Fruit fly (Drosophila melanogaster) S2 (cell line): ENCODE results near the gene CG15528.

Source experiments
- CG8478 ChIP-seq: fragments of >200 bp; optimal IDR thresholded peaks from 2 replicates; lab custom pipeline; 2018
- CTCF ChIP-seq, 2 experiments: fragments of >200 bp; optimal IDR thresholded peaks; 2 replicates each; lab custom pipeline; 2018

DNA sequence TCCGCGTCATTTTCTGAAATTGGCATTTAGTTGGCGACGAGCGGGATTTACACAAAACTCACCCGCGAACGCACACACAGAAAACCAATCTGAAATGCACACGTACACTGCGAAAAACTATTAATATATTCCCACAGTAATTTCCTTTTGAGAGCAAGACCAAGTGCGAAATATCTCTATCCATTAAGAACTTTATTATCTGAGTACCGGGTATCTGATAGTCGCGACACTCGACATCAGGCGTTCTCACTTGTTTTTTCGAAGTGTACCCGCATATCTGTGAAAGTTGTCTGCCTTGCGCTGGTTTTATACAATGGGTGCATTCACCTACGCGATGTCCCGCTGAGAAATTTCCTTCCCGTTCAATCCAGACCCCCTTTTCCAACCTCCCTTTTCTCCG, 24.2 kb upstream of the CG15528 start:
- no peak for TF ChIP-seq CG8478 (lab: Kevin White, UChicago)
- TF ChIP-seq CTCF (optimal IDR thresholded peaks at IDR 0.05; lab: Kevin White, UChicago): no peak
